Fruit fly (Drosophila melanogaster): ENCODE measurements around the gene Gr9a.

- TF ChIP-seq psq (optimal IDR thresholded peaks at IDR 0.05): no peak
- no peak for TF ChIP-seq Myc (optimal IDR thresholded peaks at IDR 0.05)
- no peak for TF ChIP-seq h (optimal IDR thresholded peaks at IDR 0.05)
Observed at dm6 chrX:10103569-10104083, 42.2 kb downstream of the Gr9a start.

Measured in Kc167 (cell line).